Worm (Caenorhabditis elegans): ENCODE data around the gene comt-4.

comt-4 gene

ce11 chrV:2008412-2008811 lies 41.6 kb downstream of the comt-4 start (continued):
- peak; percentile 62 for TF ChIP-seq dpl-1 (GFP tag; optimal IDR thresholded peaks at IDR 0.05)
- TF ChIP-seq sdz-38 (tag; optimal IDR thresholded peaks at IDR 0.05) = no peak
- TF ChIP-seq snpc-1.3 (tag; optimal IDR thresholded peaks at IDR 0.05; ENCODE audit: insufficient read depth) = peak; percentile 44
- peak; percentile 53; the same call in 1 of the 2 replicates for TF ChIP-seq ekl-4 (GFP tag; IDR thresholded peaks at IDR 0.05)
- peak; percentile 29 for TF ChIP-seq snpc-4 (GFP tag; optimal IDR thresholded peaks at IDR 0.05)
- TF ChIP-seq snpc-4 (tag; optimal IDR thresholded peaks at IDR 0.05) = peak in 2 of 4 experiments; percentile 25 to 30
- TF ChIP-seq ztf-26 (tag; optimal IDR thresholded peaks at IDR 0.05) = no peak
- TF ChIP-seq ztf-25 (GFP tag; IDR thresholded peaks at IDR 0.05) = peak; percentile 85; the same call in 1 of the 2 replicates
- no peak for TF ChIP-seq ztf-22 (GFP tag; optimal IDR thresholded peaks at IDR 0.05)
- TF ChIP-seq ceh-79 (tag; optimal IDR thresholded peaks at IDR 0.05) = no peak
- TF ChIP-seq lin-26 (GFP tag; IDR thresholded peaks at IDR 0.05) = no peak
- TF ChIP-seq B0261.1 (tag; optimal IDR thresholded peaks at IDR 0.05) = no peak
- peak; percentile 81 for TF ChIP-seq B0019.2 (GFP tag; conservative IDR thresholded peaks at IDR 0.05)
- peak in 1 of 3 experiments; percentile 79 for TF ChIP-seq lin-35 (GFP tag; optimal IDR thresholded peaks at IDR 0.05)
- no peak for TF ChIP-seq zim-3 (tag; optimal IDR thresholded peaks at IDR 0.05)
- TF ChIP-seq egrh-3 (GFP tag; IDR thresholded peaks at IDR 0.05) = peak; percentile 42; the same call in 1 of the 2 replicates
- TF ChIP-seq egl-44 (GFP tag; IDR thresholded peaks at IDR 0.05) = 0 out of 2 replicates have a peak, but pooled peaks have one; percentile 41
- peak; percentile 86 for TF ChIP-seq mcd-1 (GFP tag; IDR thresholded peaks at IDR 0.05)
- TF ChIP-seq aptf-3 (GFP tag; IDR thresholded peaks at IDR 0.05) = no peak
- peak; percentile 82 for TF ChIP-seq pbrm-1 (GFP tag; IDR thresholded peaks at IDR 0.05)
- TF ChIP-seq F49E8.2 (tag; optimal IDR thresholded peaks at IDR 0.05; ENCODE audit: insufficient read depth) = peak; percentile 71
- TF ChIP-seq K12H6.12 (tag; optimal IDR thresholded peaks at IDR 0.05) = no peak
- no peak for TF ChIP-seq F57C9.4 (tag; optimal IDR thresholded peaks at IDR 0.05)
- peak; percentile 72 for TF ChIP-seq Y79H2A.3 (GFP tag; conservative IDR thresholded peaks at IDR 0.05)
- TF ChIP-seq sea-2 (GFP tag; IDR thresholded peaks at IDR 0.05) = no peak
- TF ChIP-seq nhr-120 (GFP tag; IDR thresholded peaks at IDR 0.05) = no peak
- peak; percentile 92 for TF ChIP-seq aptf-2 (GFP tag; conservative IDR thresholded peaks at IDR 0.05)
- no peak for TF ChIP-seq F57A8.1 (GFP tag; optimal IDR thresholded peaks at IDR 0.05)
- TF ChIP-seq nfyb-1 (GFP tag; IDR thresholded peaks at IDR 0.05) = peak; percentile 67; the same call in 1 of the 2 replicates
- peak; percentile 44 to 87 for TF ChIP-seq let-607 (tag; optimal IDR thresholded peaks at IDR 0.05)
- TF ChIP-seq madf-3 (GFP tag; IDR thresholded peaks at IDR 0.05) = 0 out of 2 replicates have a peak, but pooled peaks have one; percentile 35
- TF ChIP-seq ceh-91 (GFP tag; IDR thresholded peaks at IDR 0.05) = peak; percentile 89
- TF ChIP-seq dpff-1 (tag; optimal IDR thresholded peaks at IDR 0.05) = no peak
- no peak for TF ChIP-seq unc-62 (GFP tag; optimal IDR thresholded peaks at IDR 0.05)
- TF ChIP-seq rcor-1 (GFP tag; IDR thresholded peaks at IDR 0.05) = peak; percentile 87
- no peak for TF ChIP-seq nhr-179 (tag; optimal IDR thresholded peaks at IDR 0.05)
- peak; percentile 68 for TF ChIP-seq athp-1 (tag; optimal IDR thresholded peaks at IDR 0.05)
- TF ChIP-seq Y53G8AR.9 (GFP tag; conservative IDR thresholded peaks at IDR 0.05) = 0 out of 2 replicates have a peak, but pooled peaks have one; percentile 46
- TF ChIP-seq attf-6 (GFP tag; IDR thresholded peaks at IDR 0.05) = 0 out of 2 replicates have a peak, but pooled peaks have one; percentile 36
- no peak for TF ChIP-seq hlh-26 (GFP tag; conservative IDR thresholded peaks at IDR 0.05)
- peak; percentile 61 for TF ChIP-seq nhr-80 (tag; optimal IDR thresholded peaks at IDR 0.05)
- TF ChIP-seq dox-1 (GFP tag; IDR thresholded peaks at IDR 0.05) = peak; percentile 93
- no peak for TF ChIP-seq F23B12.7 (tag; optimal IDR thresholded peaks at IDR 0.05; ENCODE audit: insufficient read depth)
- TF ChIP-seq lsl-1 (GFP tag; optimal IDR thresholded peaks at IDR 0.05) = peak; percentile 93
- TF ChIP-seq B0336.3 (GFP tag; IDR thresholded peaks at IDR 0.05) = peak; percentile 65
- no peak for TF ChIP-seq die-1 (tag; optimal IDR thresholded peaks at IDR 0.05)
- no peak for TF ChIP-seq F37B4.10 (GFP tag; IDR thresholded peaks at IDR 0.05)
- no peak for TF ChIP-seq Y56A3A.18 (GFP tag; IDR thresholded peaks at IDR 0.05)
- no peak for TF ChIP-seq cebp-2 (GFP tag; IDR thresholded peaks at IDR 0.05)
